Fruit fly (Drosophila melanogaster): ENCODE results near the gene CG46307.

Gene CG46307

dm6 chr2L:21104326-21104725 lies at the start of gene CG46307, which contains the start of gene Nhe2:
TSS of gene CG46307 (plus strand) at chr2L:21104568.
TSS of gene Nhe2 (plus strand) at chr2L:21104568.
- TF ChIP-seq CTCF (optimal IDR thresholded peaks at IDR 0.05) (peak; percentile 24 to 27), CG8478 (optimal IDR thresholded peaks at IDR 0.05) (no peak)

dm6 chr2L:21061591-21061990 lies 42.8 kb upstream of the CG46307 start:
- TF ChIP-seq CG8478 (optimal IDR thresholded peaks at IDR 0.05) (no peak), CTCF (optimal IDR thresholded peaks at IDR 0.05) (no peak)

dm6 chr2L:21062611-21063010 lies 41.8 kb upstream of the CG46307 start:
- TF ChIP-seq CTCF (optimal IDR thresholded peaks at IDR 0.05) (no peak), CG8478 (optimal IDR thresholded peaks at IDR 0.05) (no peak)

- TF ChIP-seq CTCF (optimal IDR thresholded peaks at IDR 0.05) (no peak), CG8478 (optimal IDR thresholded peaks at IDR 0.05) (no peak)
Observed at dm6 chr2L:21065889-21066288, 38.5 kb upstream of the CG46307 start.

- TF ChIP-seq CTCF (optimal IDR thresholded peaks at IDR 0.05): no peak
- no peak for TF ChIP-seq CG8478 (optimal IDR thresholded peaks at IDR 0.05)
Observed at dm6 chr2L:21067137-21067536, 37.2 kb upstream of the CG46307 start.

dm6 chr2L:21069776-21070175 lies 34.6 kb upstream of the CG46307 start:
- TF ChIP-seq CTCF (optimal IDR thresholded peaks at IDR 0.05): no peak
- no peak for TF ChIP-seq CG8478 (optimal IDR thresholded peaks at IDR 0.05)

dm6 chr2L:21070825-21071224 lies 33.5 kb upstream of the CG46307 start:
- TF ChIP-seq CTCF (optimal IDR thresholded peaks at IDR 0.05): no peak
- TF ChIP-seq CG8478 (optimal IDR thresholded peaks at IDR 0.05): no peak

dm6 chr2L:21071435-21071834 lies 32.9 kb upstream of the CG46307 start, which contains the start of gene CG9265:
TSS of gene CG9265 (minus strand) at chr2L:21071502.
- TF ChIP-seq CG8478 (optimal IDR thresholded peaks at IDR 0.05): no peak

dm6 chr2L:21072389-21072788 lies 32.0 kb upstream of the CG46307 start:
- no peak for TF ChIP-seq CG8478 (optimal IDR thresholded peaks at IDR 0.05)
- TF ChIP-seq CTCF (optimal IDR thresholded peaks at IDR 0.05): no peak

dm6 chr2L:21073300-21073699 lies 31.1 kb upstream of the CG46307 start:
- no peak for TF ChIP-seq CTCF (optimal IDR thresholded peaks at IDR 0.05)
- no peak for TF ChIP-seq CG8478 (optimal IDR thresholded peaks at IDR 0.05)

- TF ChIP-seq CTCF (optimal IDR thresholded peaks at IDR 0.05): no peak
- no peak for TF ChIP-seq CG8478 (optimal IDR thresholded peaks at IDR 0.05)
Observed at dm6 chr2L:21073818-21074217, 30.6 kb upstream of the CG46307 start.

dm6 chr2L:21075105-21075504 lies 29.3 kb upstream of the CG46307 start, which contains the start of gene tadr:
TSS of gene tadr (plus strand) at chr2L:21075405.
- no peak for TF ChIP-seq CG8478 (optimal IDR thresholded peaks at IDR 0.05)
- TF ChIP-seq CTCF (optimal IDR thresholded peaks at IDR 0.05): no peak

- TF ChIP-seq CTCF (optimal IDR thresholded peaks at IDR 0.05) (no peak), CG8478 (optimal IDR thresholded peaks at IDR 0.05) (no peak)
Observed at dm6 chr2L:21077849-21078248, 26.5 kb upstream of the CG46307 start.

- TF ChIP-seq CG8478 (optimal IDR thresholded peaks at IDR 0.05): no peak
- no peak for TF ChIP-seq CTCF (optimal IDR thresholded peaks at IDR 0.05)
Observed at dm6 chr2L:21082444-21083201, 21.7 kb upstream of the CG46307 start, which contains the start of gene CG33511. TSS of gene CG33511 (minus strand) at chr2L:21082494.

- no peak for TF ChIP-seq CTCF (optimal IDR thresholded peaks at IDR 0.05)
- no peak for TF ChIP-seq CG8478 (optimal IDR thresholded peaks at IDR 0.05)
Observed at dm6 chr2L:21084268-21084667, 20.1 kb upstream of the CG46307 start, which contains the start of gene CG33510. TSS of gene CG33510 (minus strand) at chr2L:21084326.

- TF ChIP-seq CTCF (optimal IDR thresholded peaks at IDR 0.05): no peak
- TF ChIP-seq CG8478 (optimal IDR thresholded peaks at IDR 0.05): no peak
Observed at dm6 chr2L:21086406-21086805, 18.0 kb upstream of the CG46307 start, which contains the start of gene CG33509. TSS of gene CG33509 (minus strand) at chr2L:21086506.
